Worm (Caenorhabditis elegans) whole organism, L1 larva: ENCODE data around the gene fbxc-36.
A peak's percentile ranks its signal among the peaks of the same experiment; 100 is the strongest.

Experiments used
- fos-1 ChIP-seq: fragments of 150-350 bp; optimal IDR thresholded peaks from 2 replicates; lab custom pipeline; 2014; ENCODE audit warnings: missing biosample characterization, missing genetic modification characterization
- nhr-11 ChIP-seq: fragments of 150-350 bp; optimal IDR thresholded peaks from 2 replicates; lab custom pipeline; 2014; ENCODE audit warnings: missing biosample characterization, missing genetic modification characterization
- pqm-1 ChIP-seq: sonication (generic microtip); optimal IDR thresholded peaks from 3 replicates; lab custom pipeline; 2017; ENCODE audit warnings: missing biosample characterization, missing genetic modification characterization

- peak; percentile 15 for TF ChIP-seq pqm-1 (tag; lab: Kevin White, UChicago)
- no peak for TF ChIP-seq fos-1
- no peak for TF ChIP-seq nhr-11
These were observed 3.0 kb downstream of the fbxc-36 start, which contains the start of gene clec-43 for ce11 chrII:943773-944172.
